Fruit fly (Drosophila melanogaster) whole organism, embryonic: ENCODE data around the gene CG33107.

Experiments
- Abd-B ChIP-seq: fragments of 200-800 bp; sonication (Bioruptor generic); optimal IDR thresholded peaks from 2 replicates; lab custom pipeline; 2018; ENCODE audit warnings: missing biosample characterization, mild to moderate bottlenecking, missing genetic modification characterization, moderate library complexity
- Aef1 ChIP-seq: fragments of 200-800 bp; sonication (Bioruptor generic); IDR thresholded peaks from 3 replicates; pipeline ENCODE4 v1.3.6; 2022; ENCODE audit warnings: missing biosample characterization, missing genetic modification characterization
- Antp ChIP-seq: fragments of 200-800 bp; sonication (Bioruptor generic); optimal IDR thresholded peaks from 3 replicates; lab custom pipeline; 2016; ENCODE audit warnings: missing biosample characterization, missing genetic modification characterization
- C15 ChIP-seq: fragments of 200-800 bp; sonication (Bioruptor generic); IDR thresholded peaks from 3 replicates; pipeline ENCODE4 v1.3.6; 2022; ENCODE audit warnings: missing biosample characterization, missing genetic modification characterization
- CG1024 ChIP-seq: fragments of 200-800 bp; sonication (Bioruptor generic); IDR thresholded peaks from 2 replicates; pipeline ENCODE4 v1.3.6; 2022; ENCODE audit warnings: missing biosample characterization, missing genetic modification characterization
- CG12104 ChIP-seq: fragments of 200-800 bp; sonication (Bioruptor generic); optimal IDR thresholded peaks from 3 replicates; lab custom pipeline; 2016; ENCODE audit warnings: missing biosample characterization, missing genetic modification characterization
- CG12391 ChIP-seq: fragments of 200-800 bp; sonication (Bioruptor generic); optimal IDR thresholded peaks from 3 replicates; lab custom pipeline; 2018; ENCODE audit warnings: missing biosample characterization, mild to moderate bottlenecking, missing genetic modification characterization, moderate library complexity
- CG13123 ChIP-seq: fragments of 200-800 bp; sonication (Bioruptor generic); optimal IDR thresholded peaks from 2 replicates; lab custom pipeline; 2016; ENCODE audit warnings: missing biosample characterization, missing genetic modification characterization
- CG15011 ChIP-seq: fragments of 200-800 bp; sonication (Bioruptor generic); optimal IDR thresholded peaks from 3 replicates; lab custom pipeline; 2018; ENCODE audit warnings: missing biosample characterization, mild to moderate bottlenecking, missing genetic modification characterization
- CG15514 ChIP-seq: fragments of 200-800 bp; sonication (Bioruptor generic); optimal IDR thresholded peaks from 3 replicates; lab custom pipeline; 2017; ENCODE audit warnings: missing biosample characterization, missing genetic modification characterization, mild to moderate bottlenecking, moderate library complexity, missing genetic modification reagents
- CG15601 ChIP-seq: fragments of 200-800 bp; sonication (Bioruptor generic); optimal IDR thresholded peaks from 3 replicates; lab custom pipeline; 2019; ENCODE audit warnings: missing biosample characterization, mild to moderate bottlenecking, missing genetic modification characterization, moderate library complexity
- CG16815 ChIP-seq: fragments of 200-800 bp; sonication (Bioruptor generic); optimal IDR thresholded peaks from 3 replicates; lab custom pipeline; 2017; ENCODE audit warnings: missing biosample characterization, mild to moderate bottlenecking, missing genetic modification characterization
- CG18599 ChIP-seq: fragments of 200-800 bp; sonication (Bioruptor generic); optimal IDR thresholded peaks from 3 replicates; lab custom pipeline; 2017; ENCODE audit warnings: missing biosample characterization, missing genetic modification characterization, mild to moderate bottlenecking, moderate library complexity, missing genetic modification reagents
- CG31441 ChIP-seq: fragments of 200-800 bp; sonication (Bioruptor generic); IDR thresholded peaks from 2 replicates; pipeline ENCODE4 v1.3.6; 2022; ENCODE audit warnings: missing biosample characterization, missing genetic modification characterization
- CG4617 ChIP-seq: fragments of 200-800 bp; sonication (Bioruptor generic); optimal IDR thresholded peaks from 3 replicates; lab custom pipeline; 2016; ENCODE audit warnings: missing biosample characterization, missing genetic modification characterization, borderline replicate concordance
- CG6791 ChIP-seq: fragments of 200-800 bp; sonication (Bioruptor generic); IDR thresholded peaks from 3 replicates; pipeline ENCODE4 v1.3.6; 2022; ENCODE audit warnings: missing biosample characterization, missing genetic modification characterization; ENCODE audit not compliant: partially characterized antibody
- CG6813 ChIP-seq: fragments of 200-800 bp; sonication (Bioruptor generic); optimal IDR thresholded peaks from 2 replicates; lab custom pipeline; 2017; ENCODE audit warnings: missing biosample characterization, missing genetic modification characterization, mild to moderate bottlenecking, moderate library complexity, missing genetic modification reagents
- CG9797 ChIP-seq: fragments of 200-800 bp; sonication (Bioruptor generic); optimal IDR thresholded peaks from 3 replicates; lab custom pipeline; 2018; ENCODE audit warnings: missing biosample characterization, mild to moderate bottlenecking, missing genetic modification characterization
- Camta ChIP-seq: fragments of 200-800 bp; sonication (Bioruptor generic); optimal IDR thresholded peaks from 2 replicates; lab custom pipeline; 2016; ENCODE audit warnings: missing biosample characterization, missing genetic modification characterization
- Dad ChIP-seq: fragments of 200-800 bp; sonication (Bioruptor generic); optimal IDR thresholded peaks from 3 replicates; lab custom pipeline; 2016; ENCODE audit warnings: missing biosample characterization, missing genetic modification characterization
- Dll ChIP-seq: fragments of 200-800 bp; sonication (Bioruptor generic); IDR thresholded peaks from 4 replicates; pipeline ENCODE4 v1.3.6; 2022; ENCODE audit warnings: missing biosample characterization, missing genetic modification characterization; ENCODE audit not compliant: partially characterized antibody
- Gsc ChIP-seq: fragments of 200-800 bp; sonication (Bioruptor generic); IDR thresholded peaks from 2 replicates; pipeline ENCODE4 v1.3.6; 2022; ENCODE audit warnings: missing biosample characterization, missing genetic modification characterization
- Hmr ChIP-seq: fragments of 200-800 bp; sonication (Bioruptor generic); optimal IDR thresholded peaks from 3 replicates; lab custom pipeline; 2017; ENCODE audit warnings: mild to moderate bottlenecking, missing biosample characterization, missing genetic modification reagents, missing genetic modification characterization
- Hr51 ChIP-seq, 2 experiments: fragments of 200-800 bp; sonication (Bioruptor generic); optimal IDR thresholded peaks; 2 replicates in 1 of 2; 3 replicates in 1 of 2; lab custom pipeline; 2016 to 2018; ENCODE audit warnings: missing biosample characterization in 2 of 2, missing genetic modification characterization in 2 of 2, mild to moderate bottlenecking in 1 of 2, moderate library complexity in 1 of 2
- Lhr ChIP-seq: fragments of 200-800 bp; sonication (Bioruptor generic); optimal IDR thresholded peaks from 3 replicates; lab custom pipeline; 2017; ENCODE audit warnings: mild to moderate bottlenecking, missing biosample characterization, missing genetic modification reagents, missing genetic modification characterization
- Mad ChIP-seq: fragments of 200-800 bp; sonication (Bioruptor generic); optimal IDR thresholded peaks from 2 replicates; lab custom pipeline; 2016; ENCODE audit warnings: missing biosample characterization, missing genetic modification characterization
- Max ChIP-seq: fragments of 200-800 bp; sonication (Bioruptor generic); optimal IDR thresholded peaks from 2 replicates; lab custom pipeline; 2016; ENCODE audit warnings: missing biosample characterization, mild to moderate bottlenecking, missing genetic modification characterization
- Myb ChIP-seq: fragments of 200-800 bp; sonication (Bioruptor generic); optimal IDR thresholded peaks from 2 replicates; lab custom pipeline; 2016; ENCODE audit warnings: missing biosample characterization, missing genetic modification characterization
- NfI ChIP-seq: fragments of 200-800 bp; sonication (Bioruptor generic); optimal IDR thresholded peaks from 3 replicates; lab custom pipeline; 2018; ENCODE audit warnings: missing biosample characterization, mild to moderate bottlenecking, missing genetic modification characterization, moderate library complexity
- Oli ChIP-seq: fragments of 200-800 bp; sonication (Bioruptor generic); optimal IDR thresholded peaks from 2 replicates; lab custom pipeline; 2018; ENCODE audit warnings: missing biosample characterization, mild to moderate bottlenecking, missing genetic modification characterization, moderate library complexity
- Sin3A ChIP-seq: fragments of >200 bp; optimal IDR thresholded peaks from 2 replicates; lab custom pipeline; 2018
- Sry-δ ChIP-seq: fragments of 200-800 bp; sonication (Bioruptor generic); optimal IDR thresholded peaks from 2 replicates; lab custom pipeline; 2016; ENCODE audit warnings: missing biosample characterization, missing genetic modification characterization
- Usf ChIP-seq: fragments of 200-800 bp; sonication (Bioruptor generic); optimal IDR thresholded peaks from 2 replicates; lab custom pipeline; 2017; ENCODE audit warnings: missing genotype, missing biosample characterization, missing genetic modification characterization
- bab2 ChIP-seq: fragments of 200-800 bp; sonication (Bioruptor generic); optimal IDR thresholded peaks from 2 replicates; lab custom pipeline; 2016; ENCODE audit warnings: missing biosample characterization, missing genetic modification characterization
- bsh ChIP-seq, 2 experiments: fragments of 200-800 bp; sonication (Bioruptor generic); optimal IDR thresholded peaks; 2 replicates each; lab custom pipeline; 2017 to 2018; ENCODE audit warnings: mild to moderate bottlenecking in 2 of 2, missing biosample characterization in 2 of 2, missing genetic modification characterization in 2 of 2, moderate library complexity in 1 of 2
- cas ChIP-seq: fragments of 200-800 bp; sonication (Bioruptor generic); IDR thresholded peaks from 2 replicates; pipeline ENCODE4 v1.3.6; 2022; ENCODE audit warnings: missing biosample characterization, missing genetic modification characterization
- exex ChIP-seq: fragments of 200-800 bp; sonication (Bioruptor generic); optimal IDR thresholded peaks from 4 replicates; lab custom pipeline; 2018; ENCODE audit warnings: missing biosample characterization, mild to moderate bottlenecking, missing genetic modification characterization, moderate library complexity
- eyg ChIP-seq: fragments of 200-800 bp; sonication (Bioruptor generic); optimal IDR thresholded peaks from 3 replicates; lab custom pipeline; 2016; ENCODE audit warnings: missing biosample characterization, missing genetic modification characterization
- gce ChIP-seq: fragments of 200-800 bp; sonication (Bioruptor generic); IDR thresholded peaks from 3 replicates; pipeline ENCODE4 v1.3.6; 2022; ENCODE audit warnings: missing biosample characterization, missing genetic modification characterization
- ind ChIP-seq: fragments of 200-800 bp; sonication (Bioruptor generic); optimal IDR thresholded peaks from 3 replicates; lab custom pipeline; 2016; ENCODE audit warnings: missing biosample characterization, missing genetic modification characterization
- kni ChIP-seq: fragments of 200-800 bp; sonication (Bioruptor generic); optimal IDR thresholded peaks from 3 replicates; lab custom pipeline; 2017; ENCODE audit warnings: mild to moderate bottlenecking, missing biosample characterization, missing genetic modification reagents, missing genetic modification characterization
- lab ChIP-seq: fragments of 200-800 bp; sonication (Bioruptor generic); optimal IDR thresholded peaks from 3 replicates; lab custom pipeline; 2017; ENCODE audit warnings: missing biosample characterization, missing genetic modification characterization, mild to moderate bottlenecking, moderate library complexity, missing genetic modification reagents
- lola ChIP-seq, 3 experiments: fragments of >200 bp in 2 of 3; fragments of 200-800 bp in 1 of 3; sonication (Bioruptor generic) in 1 of 3; optimal IDR thresholded peaks; 2 replicates each; lab custom pipeline; 2017 to 2019; ENCODE audit warnings: missing biosample characterization in 3 of 3, missing genetic modification characterization in 3 of 3, mild to moderate bottlenecking in 1 of 3, moderate library complexity in 1 of 3
- pum ChIP-seq: fragments of 200-800 bp; sonication (Bioruptor generic); optimal IDR thresholded peaks from 2 replicates; lab custom pipeline; 2016; ENCODE audit warnings: missing biosample characterization, missing genetic modification characterization
- shn ChIP-seq: fragments of 200-800 bp; sonication (Bioruptor generic); optimal IDR thresholded peaks from 3 replicates; lab custom pipeline; 2016; ENCODE audit warnings: missing biosample characterization, missing genetic modification characterization
- slou ChIP-seq: fragments of 200-800 bp; sonication (Bioruptor generic); optimal IDR thresholded peaks from 3 replicates; lab custom pipeline; 2016; ENCODE audit warnings: missing biosample characterization, missing genetic modification characterization
- tio ChIP-seq: fragments of 200-800 bp; sonication (Bioruptor generic); optimal IDR thresholded peaks from 2 replicates; lab custom pipeline; 2017; ENCODE audit warnings: missing biosample characterization, missing genetic modification characterization, inconsistent platforms
- yki ChIP-seq: fragments of >200 bp; optimal IDR thresholded peaks from 3 replicates; lab custom pipeline; 2018
- zen2 ChIP-seq: fragments of 200-800 bp; sonication (Bioruptor generic); IDR thresholded peaks from 3 replicates; pipeline ENCODE4 v1.3.6; 2022; ENCODE audit warnings: missing biosample characterization, missing genetic modification characterization; ENCODE audit not compliant: partially characterized antibody

The CG33107 gene

DNA sequence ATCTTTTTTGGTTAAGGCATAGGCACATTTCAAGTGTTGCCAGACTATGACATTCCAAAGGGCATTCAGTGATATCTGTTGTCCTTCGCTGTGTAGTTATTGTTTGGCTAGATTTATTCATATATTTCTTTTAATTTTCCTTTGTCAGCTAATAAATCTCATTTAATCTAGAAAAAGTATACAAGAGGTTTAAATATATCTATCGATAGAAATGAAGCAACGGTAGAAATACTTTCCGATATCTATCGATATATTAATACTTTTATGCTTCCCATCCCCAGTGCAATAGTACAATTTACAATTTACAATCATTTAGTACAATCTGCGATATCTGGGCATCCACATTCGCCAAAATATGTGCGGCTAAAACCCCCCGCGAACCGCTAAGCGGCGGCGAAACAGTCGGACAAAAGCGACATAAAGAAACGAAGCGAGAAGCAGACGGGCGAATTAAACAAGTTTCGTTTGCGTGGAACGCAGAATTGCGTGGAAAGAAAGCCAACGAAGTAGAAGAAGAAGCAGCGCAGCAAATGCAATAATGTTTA, 3.0 kb upstream of the CG33107 start, which contains the start of gene Efa6 (continued):
- peak; percentile 31 for TF ChIP-seq Antp (GFP tag; lab: Kevin White, UChicago)
- TF ChIP-seq CG9797 (GFP tag; lab: Kevin White, UChicago), result peak; percentile 45
- TF ChIP-seq gce (GFP tag; lab: Robert Waterston, UW), result no peak
- TF ChIP-seq cas (GFP tag; lab: Robert Waterston, UW), result peak; percentile 29; the same call in 1 of the 2 replicates
- TF ChIP-seq CG15011 (GFP tag; lab: Kevin White, UChicago), result no peak
- TF ChIP-seq CG6813 (GFP tag; lab: Kevin White, UChicago), result no peak
- TF ChIP-seq CG16815 (GFP tag; lab: Kevin White, UChicago), result no peak
- peak; percentile 60 for TF ChIP-seq pum (GFP tag; lab: Kevin White, UChicago)
- TF ChIP-seq CG12104 (GFP tag; lab: Kevin White, UChicago), result peak; percentile 31
- TF ChIP-seq CG1024 (GFP tag; lab: Robert Waterston, UW), result no peak
- no peak for TF ChIP-seq tio (GFP tag; lab: Kevin White, UChicago)
- TF ChIP-seq zen2 (GFP tag; lab: Robert Waterston, UW), result peak; percentile 77; the same call in 1 of the 3 replicates
- peak; percentile 99 for TF ChIP-seq Dll (GFP tag; lab: Robert Waterston, UW)
- TF ChIP-seq Mad (GFP tag; lab: Kevin White, UChicago), result no peak
- peak; percentile 65 for TF ChIP-seq CG12391 (tag; lab: Kevin White, UChicago)
- peak in 1 of 3 experiments; percentile 42 for TF ChIP-seq lola (GFP tag; optimal IDR thresholded peaks at IDR 0.05; lab: Kevin White, UChicago)
- no peak for TF ChIP-seq eyg (GFP tag; lab: Kevin White, UChicago)
- TF ChIP-seq yki (lab: Kevin White, UChicago), result no peak
- peak in 1 of 2 experiments; percentile 8 for TF ChIP-seq Hr51 (GFP tag; optimal IDR thresholded peaks at IDR 0.05; lab: Kevin White, UChicago)
- peak; percentile 15 for TF ChIP-seq slou (GFP tag; lab: Kevin White, UChicago)
- TF ChIP-seq Hmr (GFP tag; lab: Kevin White, UChicago), result no peak
- TF ChIP-seq shn (GFP tag; lab: Kevin White, UChicago), result no peak
- TF ChIP-seq Lhr, result peak; percentile 77
- TF ChIP-seq Dad (GFP tag; lab: Kevin White, UChicago), result peak; percentile 14
- TF ChIP-seq exex (tag; lab: Kevin White, UChicago), result peak; percentile 48
- TF ChIP-seq C15 (GFP tag; lab: Robert Waterston, UW), result no peak
- peak; percentile 45 for TF ChIP-seq Abd-B
- peak; percentile 11 for TF ChIP-seq Oli (tag; lab: Kevin White, UChicago)
- peak; percentile 64 for TF ChIP-seq Max
- TF ChIP-seq Aef1 (GFP tag; lab: Robert Waterston, UW), result no peak
- peak; percentile 88 for TF ChIP-seq Myb
- TF ChIP-seq CG31441, result peak; percentile 61
- TF ChIP-seq Gsc (GFP tag; lab: Robert Waterston, UW), result no peak
- peak; percentile 58 for TF ChIP-seq lab (GFP tag; lab: Kevin White, UChicago)
- peak; percentile 5 for TF ChIP-seq kni (GFP tag; lab: Kevin White, UChicago)
- TF ChIP-seq CG15514 (GFP tag; lab: Kevin White, UChicago), result peak; percentile 94
- peak; percentile 87 for TF ChIP-seq CG6791 (GFP tag; lab: Robert Waterston, UW)
- peak; percentile 44 for TF ChIP-seq NfI (GFP tag; lab: Kevin White, UChicago)
- TF ChIP-seq bsh (GFP tag; optimal IDR thresholded peaks at IDR 0.05; lab: Kevin White, UChicago), result peak; percentile 11 to 30
- peak; percentile 58 for TF ChIP-seq Camta
- TF ChIP-seq CG15601 (tag; lab: Kevin White, UChicago), result peak; percentile 59
- TF ChIP-seq Sin3A, result peak; percentile 46
- peak; percentile 34 for TF ChIP-seq CG13123 (GFP tag; lab: Kevin White, UChicago)
- peak; percentile 71 for TF ChIP-seq CG4617 (GFP tag; lab: Kevin White, UChicago)
- peak; percentile 42 for TF ChIP-seq bab2 (GFP tag; lab: Kevin White, UChicago)
- TF ChIP-seq CG18599 (GFP tag; lab: Kevin White, UChicago), result no peak
- peak; percentile 93 for TF ChIP-seq Sry-δ
- TF ChIP-seq Usf, result no peak
- TF ChIP-seq ind (GFP tag; lab: Kevin White, UChicago), result peak; percentile 48
